Worm (Caenorhabditis elegans) whole organism, early embryonic: ENCODE measurements around the gene msra-1.
A peak's percentile ranks its signal among the peaks of the same experiment; 100 is the strongest.
"Not testable (repeated sequence)": the region's sequence is repeated elsewhere in the genome, so short reads cannot be mapped to it uniquely, and the experiment has no call there.

ENCODE experiments used
- B0310.2 ChIP-seq: sonication (generic microtip); optimal IDR thresholded peaks from 2 replicates; lab custom pipeline; 2016; ENCODE audit warnings: mild to moderate bottlenecking, missing genetic modification characterization, missing compliant biosample characterization
- F13C5.2 ChIP-seq: sonication (generic microtip); optimal IDR thresholded peaks from 2 replicates; lab custom pipeline; 2017; ENCODE audit warnings: mild to moderate bottlenecking, missing genetic modification characterization, inconsistent platforms, missing compliant biosample characterization
- aly-1 ChIP-seq: sonication (generic microtip); optimal IDR thresholded peaks from 2 replicates; lab custom pipeline; 2016; ENCODE audit warnings: missing genetic modification characterization, missing compliant biosample characterization
- ama-1 ChIP-seq: fragments of 150-350 bp; optimal IDR thresholded peaks from 2 replicates; lab custom pipeline; 2014
- ceh-13 ChIP-seq: fragments of 200-800 bp; sonication (Bioruptor generic); optimal IDR thresholded peaks from 2 replicates; lab custom pipeline; 2018; ENCODE audit warnings: mild to moderate bottlenecking, missing genetic modification characterization, missing compliant biosample characterization
- ceh-36 ChIP-seq: sonication (generic microtip); optimal IDR thresholded peaks from 2 replicates; lab custom pipeline; 2016; ENCODE audit warnings: missing genetic modification characterization, inconsistent platforms, missing compliant biosample characterization
- ets-7 ChIP-seq: sonication (generic microtip); optimal IDR thresholded peaks from 2 replicates; lab custom pipeline; 2016; ENCODE audit warnings: missing genotype, missing genetic modification characterization, missing compliant biosample characterization
- flt-1 ChIP-seq: fragments of 200-800 bp; sonication (Bioruptor generic); IDR thresholded peaks from 2 replicates; pipeline ENCODE4 v1.3.6; 2022; ENCODE audit warnings: missing genetic modification characterization, missing compliant biosample characterization
- hmbx-1 ChIP-seq: sonication (generic microtip); optimal IDR thresholded peaks from 2 replicates; lab custom pipeline; 2016; ENCODE audit warnings: mild to moderate bottlenecking, missing genetic modification characterization, missing compliant biosample characterization
- hmg-4 ChIP-seq: fragments of 200-800 bp; sonication (Bioruptor generic); optimal IDR thresholded peaks from 2 replicates; lab custom pipeline; 2018; ENCODE audit warnings: mild to moderate bottlenecking, missing genetic modification characterization, missing compliant biosample characterization
- hnd-1 ChIP-seq: sonication (generic microtip); optimal IDR thresholded peaks from 2 replicates; lab custom pipeline; 2016; ENCODE audit warnings: missing genetic modification characterization, missing compliant biosample characterization
- pes-1 ChIP-seq: fragments of 200-800 bp; sonication (Bioruptor generic); IDR thresholded peaks from 2 replicates; pipeline ENCODE4 v1.3.6; 2022; ENCODE audit warnings: missing genetic modification reagents, missing genetic modification characterization, missing compliant biosample characterization
- scrt-1 ChIP-seq: fragments of 200-800 bp; sonication (Bioruptor generic); IDR thresholded peaks from 2 replicates; pipeline ENCODE4 v1.3.6; 2022; ENCODE audit warnings: missing genetic modification characterization, missing compliant biosample characterization
- sea-1 ChIP-seq: fragments of 200-800 bp; sonication (Bioruptor generic); conservative IDR thresholded peaks from 2 replicates; pipeline ENCODE4 v1.3.6; 2022; ENCODE audit warnings: missing genetic modification characterization, missing compliant biosample characterization
- tbx-11 ChIP-seq: fragments of 200-800 bp; sonication (Bioruptor generic); IDR thresholded peaks from 2 replicates; pipeline ENCODE4 v1.3.6; 2022; ENCODE audit warnings: missing genetic modification characterization, missing compliant biosample characterization
- tbx-37 ChIP-seq: fragments of 200-800 bp; sonication (Bioruptor generic); conservative IDR thresholded peaks from 2 replicates; pipeline ENCODE4 v1.3.6; 2022; ENCODE audit warnings: missing genetic modification reagents, missing genetic modification characterization, missing compliant biosample characterization
- tra-4 ChIP-seq: sonication (generic microtip); optimal IDR thresholded peaks from 2 replicates; lab custom pipeline; 2017; ENCODE audit warnings: missing genetic modification characterization, missing compliant biosample characterization

Gene msra-1

ce11 chrII:7370195-7370594 lies 6.4 kb upstream of the msra-1 start, which contains the start of gene F43E2.11:
TSS of gene F43E2.11 (minus strand) at chrII:7370295.
- not testable (repeated sequence) for TF ChIP-seq B0310.2; flt-1 (GFP tag; lab: Robert Waterston, UW); F13C5.2 (tag; lab: Kevin White, UChicago)

- TF ChIP-seq tra-4 (tag; lab: Kevin White, UChicago): no peak
- TF ChIP-seq B0310.2: no peak
- no peak for TF ChIP-seq ceh-13 (GFP tag; lab: Kevin White, UChicago)
- no peak for TF ChIP-seq sea-1 (GFP tag; lab: Robert Waterston, UW)
- no peak for TF ChIP-seq flt-1 (GFP tag; lab: Robert Waterston, UW)
- TF ChIP-seq tbx-37: no peak
- TF ChIP-seq ama-1 (lab: Kevin White, UChicago): no peak
- no peak for TF ChIP-seq hmbx-1 (tag; lab: Kevin White, UChicago)
Observed at ce11 chrII:7368761-7369160, 4.9 kb upstream of the msra-1 start, which contains the start of gene F43E2.6. TSS of gene F43E2.6 (minus strand) at chrII:7368861.

ce11 chrII:7358489-7358943 lies 5.3 kb downstream of the msra-1 start, which contains the start of gene insc-1:
TSS of gene insc-1 (plus strand) at chrII:7358893.
- no peak for TF ChIP-seq hnd-1
- no peak for TF ChIP-seq tbx-37
- TF ChIP-seq ceh-36 (tag; lab: Kevin White, UChicago): no peak
- no peak for TF ChIP-seq pes-1 (GFP tag; lab: Robert Waterston, UW)
- TF ChIP-seq F13C5.2 (tag; lab: Kevin White, UChicago): no peak
- TF ChIP-seq hmg-4 (GFP tag; lab: Kevin White, UChicago): no peak
- TF ChIP-seq aly-1 (tag; lab: Kevin White, UChicago): no peak
- no peak for TF ChIP-seq ceh-13 (GFP tag; lab: Kevin White, UChicago)
- no peak for TF ChIP-seq scrt-1 (GFP tag; lab: Robert Waterston, UW)
- no peak for TF ChIP-seq B0310.2
- TF ChIP-seq tbx-11 (GFP tag; lab: Robert Waterston, UW): no peak
- TF ChIP-seq ets-7 (tag; lab: Kevin White, UChicago): no peak

- TF ChIP-seq ets-7 (tag; lab: Kevin White, UChicago): no peak
- TF ChIP-seq pes-1 (GFP tag; lab: Robert Waterston, UW): no peak
- no peak for TF ChIP-seq ama-1 (lab: Kevin White, UChicago)
- TF ChIP-seq tbx-11 (GFP tag; lab: Robert Waterston, UW): no peak
- no peak for TF ChIP-seq ceh-36 (tag; lab: Kevin White, UChicago)
- no peak for TF ChIP-seq hnd-1
- TF ChIP-seq flt-1 (GFP tag; lab: Robert Waterston, UW): no peak
- no peak for TF ChIP-seq B0310.2
- TF ChIP-seq scrt-1 (GFP tag; lab: Robert Waterston, UW): no peak
- no peak for TF ChIP-seq sea-1 (GFP tag; lab: Robert Waterston, UW)
- TF ChIP-seq hmbx-1 (tag; lab: Kevin White, UChicago): no peak
- no peak for TF ChIP-seq F13C5.2 (tag; lab: Kevin White, UChicago)
- TF ChIP-seq tbx-37: no peak
- TF ChIP-seq hmg-4 (GFP tag; lab: Kevin White, UChicago): no peak
- no peak for TF ChIP-seq ceh-13 (GFP tag; lab: Kevin White, UChicago)
Observed at ce11 chrII:7357176-7357575, 6.7 kb downstream of the msra-1 start.

- no peak for TF ChIP-seq aly-1 (tag; lab: Kevin White, UChicago)
- no peak for TF ChIP-seq ets-7 (tag; lab: Kevin White, UChicago)
- TF ChIP-seq sea-1 (GFP tag; lab: Robert Waterston, UW): no peak
- no peak for TF ChIP-seq ceh-36 (tag; lab: Kevin White, UChicago)
- no peak for TF ChIP-seq B0310.2
- no peak for TF ChIP-seq scrt-1 (GFP tag; lab: Robert Waterston, UW)
- no peak for TF ChIP-seq pes-1 (GFP tag; lab: Robert Waterston, UW)
- no peak for TF ChIP-seq tbx-11 (GFP tag; lab: Robert Waterston, UW)
- no peak for TF ChIP-seq ama-1 (lab: Kevin White, UChicago)
- TF ChIP-seq hmg-4 (GFP tag; lab: Kevin White, UChicago): no peak
- no peak for TF ChIP-seq hmbx-1 (tag; lab: Kevin White, UChicago)
- TF ChIP-seq F13C5.2 (tag; lab: Kevin White, UChicago): no peak
- no peak for TF ChIP-seq flt-1 (GFP tag; lab: Robert Waterston, UW)
- no peak for TF ChIP-seq tra-4 (tag; lab: Kevin White, UChicago)
- no peak for TF ChIP-seq ceh-13 (GFP tag; lab: Kevin White, UChicago)
- no peak for TF ChIP-seq hnd-1
- TF ChIP-seq tbx-37: no peak
Observed at ce11 chrII:7356773-7357172, 7.1 kb downstream of the msra-1 start.

ce11 chrII:7356326-7356725 lies 7.5 kb downstream of the msra-1 start, which contains the start of gene haf-2:
TSS of gene haf-2 (minus strand) at chrII:7356426.
- TF ChIP-seq hnd-1 (no peak), sea-1 (GFP tag; lab: Robert Waterston, UW) (no peak), ets-7 (tag; lab: Kevin White, UChicago) (no peak), pes-1 (GFP tag; lab: Robert Waterston, UW) (no peak), B0310.2 (no peak), tbx-37 (no peak), ceh-13 (GFP tag; lab: Kevin White, UChicago) (no peak), hmg-4 (GFP tag; lab: Kevin White, UChicago) (no peak)

- TF ChIP-seq ceh-36 (tag; lab: Kevin White, UChicago): peak; percentile 12
- TF ChIP-seq F13C5.2 (tag; lab: Kevin White, UChicago): no peak
Observed at ce11 chrII:7353027-7353426, 10.8 kb downstream of the msra-1 start.

- TF ChIP-seq sea-1 (GFP tag; lab: Robert Waterston, UW) (no peak), hnd-1 (no peak), scrt-1 (GFP tag; lab: Robert Waterston, UW) (no peak), ceh-36 (tag; lab: Kevin White, UChicago) (no peak), flt-1 (GFP tag; lab: Robert Waterston, UW) (no peak)
Observed at ce11 chrII:7352507-7352906, 11.3 kb downstream of the msra-1 start, which contains the start of gene hsp-4. TSS of gene hsp-4 (minus strand) at chrII:7352645.
